Worm (Caenorhabditis elegans) whole organism, mixed stage, embryonic: ENCODE results near the gene Y38E10A.17.

Source experiments
- M03D4.4 ChIP-seq: sonication (generic microtip); optimal IDR thresholded peaks from 2 replicates; lab custom pipeline; 2017; ENCODE audit warnings: mild to moderate bottlenecking, missing genetic modification characterization, missing compliant biosample characterization
- bed-3 ChIP-seq: fragments of 200-800 bp; sonication (Bioruptor generic); optimal IDR thresholded peaks from 3 replicates; lab custom pipeline; 2018; ENCODE audit warnings: mild to moderate bottlenecking, missing genetic modification characterization, moderate library complexity, missing compliant biosample characterization
- ceh-39 ChIP-seq: fragments of 150-350 bp; optimal IDR thresholded peaks from 2 replicates; lab custom pipeline; 2014; ENCODE audit warnings: missing biosample characterization, missing genetic modification characterization
- ceh-43 ChIP-seq: fragments of 200-800 bp; sonication (Bioruptor generic); optimal IDR thresholded peaks from 2 replicates; lab custom pipeline; 2018; ENCODE audit warnings: mild to moderate bottlenecking, missing genetic modification characterization, moderate library complexity, missing compliant biosample characterization
- ceh-83 ChIP-seq: fragments of 200-800 bp; sonication (Bioruptor generic); optimal IDR thresholded peaks from 2 replicates; lab custom pipeline; 2018; ENCODE audit warnings: mild to moderate bottlenecking, missing genetic modification characterization, missing compliant biosample characterization
- ces-1 ChIP-seq: fragments of 150-350 bp; optimal IDR thresholded peaks from 2 replicates; lab custom pipeline; 2014; ENCODE audit warnings: missing biosample characterization, missing genetic modification reagents, missing genetic modification characterization
- cnd-1 ChIP-seq: fragments of 200-800 bp; sonication (Bioruptor generic); optimal IDR thresholded peaks from 2 replicates; lab custom pipeline; 2018; ENCODE audit warnings: mild to moderate bottlenecking, missing genetic modification characterization, missing compliant biosample characterization
- drap-1 ChIP-seq: fragments of 200-800 bp; sonication (Bioruptor generic); optimal IDR thresholded peaks from 3 replicates; lab custom pipeline; 2018; ENCODE audit warnings: mild to moderate bottlenecking, missing genetic modification characterization, missing compliant biosample characterization
- elt-1 ChIP-seq: sonication (generic microtip); optimal IDR thresholded peaks from 2 replicates; lab custom pipeline; 2017; ENCODE audit warnings: missing genetic modification characterization, mild to moderate bottlenecking, missing compliant biosample characterization, antibody characterized with exemption, moderate library complexity, borderline replicate concordance; ENCODE audit not compliant: insufficient read depth
- elt-3 ChIP-seq: fragments of 150-350 bp; optimal IDR thresholded peaks from 2 replicates; lab custom pipeline; 2014; ENCODE audit warnings: missing biosample characterization, missing genetic modification characterization
- flh-1 ChIP-seq: fragments of 200-800 bp; sonication (Bioruptor generic); optimal IDR thresholded peaks from 2 replicates; lab custom pipeline; 2018; ENCODE audit warnings: mild to moderate bottlenecking, missing genetic modification characterization, moderate library complexity, missing compliant biosample characterization
- ham-2 ChIP-seq: fragments of 200-800 bp; sonication (Bioruptor generic); optimal IDR thresholded peaks from 2 replicates; lab custom pipeline; 2018; ENCODE audit warnings: mild to moderate bottlenecking, missing genetic modification characterization, missing compliant biosample characterization
- hlh-1 ChIP-seq: fragments of 150-350 bp; optimal IDR thresholded peaks from 2 replicates; lab custom pipeline; 2014; ENCODE audit warnings: missing biosample characterization, missing genetic modification reagents, missing genetic modification characterization
- lin-13 ChIP-seq: fragments of 150-350 bp; optimal IDR thresholded peaks from 2 replicates; lab custom pipeline; 2014; ENCODE audit warnings: missing biosample characterization, missing genetic modification characterization
- lin-32 ChIP-seq: fragments of 200-800 bp; sonication (Bioruptor generic); optimal IDR thresholded peaks from 2 replicates; lab custom pipeline; 2018; ENCODE audit warnings: mild to moderate bottlenecking, missing genetic modification characterization, missing compliant biosample characterization
- lsy-2 ChIP-seq: fragments of 150-350 bp; optimal IDR thresholded peaks from 2 replicates; lab custom pipeline; 2014; ENCODE audit warnings: missing biosample characterization, missing genetic modification characterization
- mep-1 ChIP-seq: fragments of 150-350 bp; optimal IDR thresholded peaks from 2 replicates; lab custom pipeline; 2017; ENCODE audit warnings: missing biosample characterization, missing genetic modification reagents, missing genetic modification characterization, inconsistent platforms
- nhr-12 ChIP-seq: fragments of 150-350 bp; optimal IDR thresholded peaks from 2 replicates; lab custom pipeline; 2014; ENCODE audit warnings: missing biosample characterization, missing genetic modification characterization
- nhr-2 ChIP-seq: fragments of 150-350 bp; optimal IDR thresholded peaks from 2 replicates; lab custom pipeline; 2014; ENCODE audit warnings: missing biosample characterization, missing genetic modification characterization
- nhr-237 ChIP-seq: fragments of 150-350 bp; optimal IDR thresholded peaks from 2 replicates; lab custom pipeline; 2014; ENCODE audit warnings: missing biosample characterization, missing genetic modification characterization
- nhr-28 ChIP-seq: fragments of 150-350 bp; optimal IDR thresholded peaks from 2 replicates; lab custom pipeline; 2014; ENCODE audit warnings: missing biosample characterization, missing genetic modification characterization
- nhr-76 ChIP-seq: sonication (generic microtip); optimal IDR thresholded peaks from 2 replicates; lab custom pipeline; 2017; ENCODE audit warnings: missing biosample characterization, missing genetic modification characterization
- pha-4 ChIP-seq: fragments of 150-350 bp; optimal IDR thresholded peaks from 2 replicates; lab custom pipeline; 2018; ENCODE audit warnings: missing biosample characterization, missing genetic modification reagents, missing genetic modification characterization
- sem-2 ChIP-seq: fragments of 200-800 bp; sonication (Bioruptor generic); optimal IDR thresholded peaks from 2 replicates; lab custom pipeline; 2018; ENCODE audit warnings: mild to moderate bottlenecking, missing genetic modification characterization, missing compliant biosample characterization
- sptf-1 ChIP-seq: sonication (generic microtip); optimal IDR thresholded peaks from 2 replicates; lab custom pipeline; 2017; ENCODE audit warnings: mild to moderate bottlenecking, missing genetic modification characterization, moderate library complexity, missing compliant biosample characterization
- tbx-8 ChIP-seq: fragments of 200-800 bp; sonication (Bioruptor generic); optimal IDR thresholded peaks from 2 replicates; lab custom pipeline; 2018; ENCODE audit warnings: mild to moderate bottlenecking, missing genetic modification characterization, moderate library complexity, missing compliant biosample characterization
- unc-39 ChIP-seq: fragments of 150-350 bp; optimal IDR thresholded peaks from 2 replicates; lab custom pipeline; 2014; ENCODE audit warnings: missing biosample characterization, missing genetic modification characterization
- unc-62 ChIP-seq: fragments of 150-350 bp; optimal IDR thresholded peaks from 2 replicates; lab custom pipeline; 2014; ENCODE audit warnings: missing biosample characterization, missing genetic modification reagents, missing genetic modification characterization
- zip-8 ChIP-seq: fragments of 150-350 bp; optimal IDR thresholded peaks from 2 replicates; lab custom pipeline; 2014; ENCODE audit warnings: missing biosample characterization, missing genetic modification characterization
- ztf-11 ChIP-seq: fragments of 150-350 bp; optimal IDR thresholded peaks from 2 replicates; lab custom pipeline; 2014; ENCODE audit warnings: missing biosample characterization, missing genetic modification characterization

Y38E10A.17 gene

DNA sequence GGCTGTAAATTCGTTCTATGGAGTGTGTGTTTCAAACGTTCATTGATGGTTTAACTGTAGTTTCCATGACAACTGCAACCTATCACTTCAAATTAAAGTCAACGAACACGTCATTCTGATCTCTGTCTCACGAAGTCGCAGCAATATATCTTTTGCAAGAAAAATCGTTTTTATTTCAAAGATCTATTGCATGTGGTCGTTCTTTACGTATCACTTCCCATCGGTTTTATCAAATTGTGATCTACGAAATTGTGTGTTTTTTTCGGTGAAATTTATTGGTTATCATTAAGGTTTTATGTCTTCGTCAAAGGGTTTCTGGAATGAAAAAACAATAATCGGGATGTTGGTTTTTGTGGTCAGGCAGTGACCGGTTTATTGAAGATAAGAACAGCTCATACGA, 11.8 kb downstream of the Y38E10A.17 start:
- TF ChIP-seq lin-32 (GFP tag; lab: Kevin White, UChicago) (no peak), ham-2 (GFP tag; lab: Kevin White, UChicago) (no peak), nhr-237 (tag; lab: Kevin White, UChicago) (no peak), ztf-11 (tag; lab: Kevin White, UChicago) (no peak), cnd-1 (tag; lab: Kevin White, UChicago) (no peak), nhr-12 (no peak), ceh-43 (GFP tag; lab: Kevin White, UChicago) (no peak), M03D4.4 (tag; lab: Kevin White, UChicago) (no peak), ces-1 (no peak), lin-13 (tag; lab: Kevin White, UChicago) (no peak)

DNA sequence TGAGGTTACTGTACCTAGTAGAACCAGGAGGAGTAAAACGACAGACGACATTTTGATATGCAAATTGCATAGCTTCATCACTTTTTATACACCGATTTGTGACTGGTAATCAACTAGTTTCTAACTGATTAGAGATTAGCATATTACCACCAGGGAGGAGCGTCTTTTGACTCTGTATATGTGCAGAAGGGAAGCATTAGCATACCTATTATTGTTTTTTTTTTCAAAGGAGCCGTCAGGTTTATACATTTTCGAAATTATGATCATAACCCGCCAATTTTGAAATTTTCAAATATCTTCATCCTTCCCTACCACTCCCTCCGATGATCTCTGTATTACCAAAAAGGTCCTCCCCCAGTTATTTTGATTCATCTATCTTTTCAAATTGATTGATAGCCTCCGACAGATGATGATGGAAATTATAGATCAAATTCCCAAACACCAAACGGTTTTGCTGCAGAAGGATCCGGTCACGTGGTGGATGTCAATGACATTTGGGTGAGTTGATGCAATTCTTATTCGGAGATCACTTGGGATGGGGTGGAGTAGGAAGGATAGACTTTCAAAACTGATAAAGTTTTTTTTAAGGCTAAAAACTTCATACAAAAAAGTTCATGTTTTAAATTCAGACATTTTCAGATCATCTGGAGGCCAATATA, 12.6 kb downstream of the Y38E10A.17 start, which contains the start of gene nspe-8:
TSS of gene nspe-8 (minus strand) at position 51 of the 659 bp plus-strand sequence.
- TF ChIP-seq pha-4 (tag; lab: Kevin White, UChicago) (no peak), nhr-2 (tag; lab: Kevin White, UChicago) (no peak), lsy-2 (tag; lab: Kevin White, UChicago) (no peak), ham-2 (GFP tag; lab: Kevin White, UChicago) (no peak), unc-62 (GFP tag; lab: Kevin White, UChicago) (no peak), nhr-237 (tag; lab: Kevin White, UChicago) (no peak), nhr-76 (tag; lab: Kevin White, UChicago) (no peak), elt-3 (tag; lab: Kevin White, UChicago) (no peak), sptf-1 (tag; lab: Kevin White, UChicago) (no peak), ztf-11 (tag; lab: Kevin White, UChicago) (no peak), tbx-8 (GFP tag; lab: Kevin White, UChicago) (no peak)

DNA sequence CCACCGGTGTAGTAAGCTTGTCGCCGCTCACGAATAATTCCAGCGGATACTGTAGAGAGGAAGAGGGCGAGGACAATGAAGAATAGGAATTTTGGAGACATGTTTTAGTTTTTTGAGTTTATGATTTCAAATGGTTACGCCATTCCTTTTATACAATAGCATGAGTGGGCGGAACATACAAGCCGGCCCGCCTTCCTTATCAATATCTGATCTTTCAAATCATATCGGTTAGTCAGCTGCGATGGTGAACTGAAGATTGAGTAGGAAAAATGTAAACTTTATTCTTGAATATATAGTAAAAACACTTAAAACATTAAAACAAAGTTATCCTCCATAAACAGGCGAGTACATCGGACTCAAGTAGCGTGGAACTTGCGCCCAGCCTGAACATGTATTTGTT, 13.8 kb downstream of the Y38E10A.17 start, which contains the start of gene nspe-1:
TSS of gene nspe-1 (minus strand) at position 101 of the 400 bp plus-strand sequence.
- TF ChIP-seq ceh-39 (tag; lab: Kevin White, UChicago) (no peak), unc-39 (no peak), ceh-83 (GFP tag; lab: Kevin White, UChicago) (no peak), bed-3 (GFP tag; lab: Kevin White, UChicago) (no peak), zip-8 (tag; lab: Kevin White, UChicago) (no peak), nhr-28 (no peak), elt-3 (tag; lab: Kevin White, UChicago) (no peak), drap-1 (GFP tag; lab: Kevin White, UChicago) (no peak), elt-1 (tag; lab: Kevin White, UChicago) (no peak)

DNA sequence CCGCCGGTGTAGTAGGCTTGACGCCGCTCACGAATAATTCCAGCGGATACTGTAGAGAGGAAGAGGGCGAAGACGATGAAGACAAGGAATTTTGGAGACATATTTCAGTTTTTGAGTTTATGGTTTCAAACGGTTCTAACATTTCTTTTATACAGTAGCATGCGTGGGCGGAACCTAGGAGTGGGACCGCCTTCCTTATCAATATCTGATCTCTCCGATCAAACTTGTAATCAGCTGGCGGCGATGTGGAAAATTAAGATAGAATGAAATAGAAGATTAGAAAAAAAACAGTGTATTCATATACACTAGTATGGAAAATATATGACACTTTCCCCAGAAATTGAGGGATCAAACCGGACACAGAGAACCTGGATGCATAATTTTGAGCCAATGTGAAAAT, 15.3 kb downstream of the Y38E10A.17 start, which contains the start of gene nspe-2:
TSS of gene nspe-2 (minus strand) at position 101 of the 400 bp plus-strand sequence.
- TF ChIP-seq elt-1 (tag; lab: Kevin White, UChicago) (no peak), bed-3 (GFP tag; lab: Kevin White, UChicago) (no peak), ceh-43 (GFP tag; lab: Kevin White, UChicago) (no peak), ztf-11 (tag; lab: Kevin White, UChicago) (no peak), nhr-12 (no peak), flh-1 (GFP tag; lab: Kevin White, UChicago) (no peak), sem-2 (GFP tag; lab: Kevin White, UChicago) (no peak), mep-1 (no peak), hlh-1 (tag; lab: Kevin White, UChicago) (no peak), lsy-2 (tag; lab: Kevin White, UChicago) (no peak), zip-8 (tag; lab: Kevin White, UChicago) (no peak), pha-4 (tag; lab: Kevin White, UChicago) (no peak), lin-13 (tag; lab: Kevin White, UChicago) (no peak), lin-32 (GFP tag; lab: Kevin White, UChicago) (no peak), drap-1 (GFP tag; lab: Kevin White, UChicago) (no peak), M03D4.4 (tag; lab: Kevin White, UChicago) (no peak), ceh-39 (tag; lab: Kevin White, UChicago) (no peak)
